Worm (Caenorhabditis elegans): ENCODE results near the gene trpp-12.

- no peak for TF ChIP-seq T22C8.4 (GFP tag; IDR thresholded peaks at IDR 0.05)
- no peak for TF ChIP-seq flt-1 (GFP tag; IDR thresholded peaks at IDR 0.05)
- TF ChIP-seq cog-1 (tag; optimal IDR thresholded peaks at IDR 0.05), result no peak
- no peak for TF ChIP-seq ref-1 (GFP tag; conservative IDR thresholded peaks at IDR 0.05)
- TF ChIP-seq med-1 (GFP tag; optimal IDR thresholded peaks at IDR 0.05; ENCODE audit: insufficient read depth), result no peak
These were observed 34.0 kb upstream of the trpp-12 start, which contains the start of gene F47G3.3 for ce11 chrX:2375300-2376035.

Measured in whole organism, midembryonic.